Worm (Caenorhabditis elegans) whole organism, L2 larva: ENCODE data around the gene F46F5.5.

Experiments used
- ceh-82 ChIP-seq: fragments of 150-350 bp; optimal IDR thresholded peaks from 2 replicates; lab custom pipeline; 2014; ENCODE audit warnings: missing biosample characterization, missing genetic modification characterization
- elt-3 ChIP-seq: sonication (generic microtip); optimal IDR thresholded peaks from 2 replicates; lab custom pipeline; 2017; ENCODE audit warnings: missing biosample characterization, missing genetic modification characterization
- nhr-237 ChIP-seq: fragments of 150-350 bp; optimal IDR thresholded peaks from 2 replicates; lab custom pipeline; 2014; ENCODE audit warnings: missing biosample characterization, missing genetic modification characterization
- sma-3 ChIP-seq: sonication (generic microtip); optimal IDR thresholded peaks from 2 replicates; lab custom pipeline; 2016; ENCODE audit warnings: missing genetic modification reagents, missing genetic modification characterization, missing compliant biosample characterization

ce11 chrII:814737-815136 lies 1.9 kb upstream of the F46F5.5 start, which contains the start of gene msrp-3:
- TF ChIP-seq sma-3 (no peak), elt-3 (no peak), ceh-82 (tag; lab: Kevin White, UChicago) (no peak), nhr-237 (no peak)
